Worm (Caenorhabditis elegans) whole organism, L4 larva: ENCODE results near the gene srx-4.

ENCODE experiments used
- D1046.2 ChIP-seq: fragments of 200-800 bp; sonication (Bioruptor generic); IDR thresholded peaks from 2 replicates; pipeline ENCODE4 v1.3.6; 2022; ENCODE audit warnings: missing genetic modification characterization, missing compliant biosample characterization
- F49E8.2 ChIP-seq: sonication (generic microtip); optimal IDR thresholded peaks from 2 replicates; lab custom pipeline; 2016; ENCODE audit warnings: missing compliant biosample characterization, mild to moderate bottlenecking, missing genetic modification characterization, borderline replicate concordance
- R02D3.7 ChIP-seq: fragments of 150-350 bp; sonication (generic microtip); optimal IDR thresholded peaks from 3 replicates; lab custom pipeline; 2014; ENCODE audit warnings: missing biosample characterization, missing genetic modification characterization
- T26A8.4 ChIP-seq: fragments of 200-800 bp; sonication (Bioruptor generic); IDR thresholded peaks from 2 replicates; pipeline ENCODE4 v1.3.6; 2022; ENCODE audit warnings: missing genetic modification characterization, missing compliant biosample characterization
- ZK546.5 ChIP-seq, 2 experiments: sonication (generic microtip); optimal IDR thresholded peaks; 2 replicates each; lab custom pipeline; 2017; ENCODE audit warnings: missing biosample characterization in 2 of 2, missing genetic modification characterization in 2 of 2
- aha-1 ChIP-seq: fragments of 150-350 bp; peaks from one replicate; lab custom pipeline; 2014; ENCODE audit warnings: missing biosample characterization, missing genetic modification characterization
- arid-1 ChIP-seq: fragments of 200-800 bp; sonication (Bioruptor generic); conservative IDR thresholded peaks from 2 replicates; pipeline ENCODE4 v1.3.6; 2022; ENCODE audit warnings: missing genetic modification reagents, missing genetic modification characterization, missing compliant biosample characterization
- ceh-20 ChIP-seq: fragments of 200-800 bp; sonication (Bioruptor generic); IDR thresholded peaks from 2 replicates; pipeline ENCODE4 v1.3.6; 2022; ENCODE audit warnings: missing genetic modification reagents, missing genetic modification characterization, missing compliant biosample characterization
- ceh-28 ChIP-seq: fragments of 150-350 bp; optimal IDR thresholded peaks from 2 replicates; lab custom pipeline; 2014; ENCODE audit warnings: missing biosample characterization, missing genetic modification reagents, missing genetic modification characterization
- daf-8 ChIP-seq: fragments of 200-800 bp; sonication (Bioruptor generic); IDR thresholded peaks from 2 replicates; pipeline ENCODE4 v1.3.6; 2022; ENCODE audit warnings: missing genetic modification characterization, missing compliant biosample characterization
- dmd-6 ChIP-seq: fragments of 200-800 bp; sonication (Bioruptor generic); IDR thresholded peaks from 2 replicates; pipeline ENCODE4 v1.3.6; 2022; ENCODE audit warnings: missing genetic modification reagents, missing genetic modification characterization, missing compliant biosample characterization
- dmd-9 ChIP-seq: fragments of 200-800 bp; sonication (Bioruptor generic); IDR thresholded peaks from 2 replicates; pipeline ENCODE4 v1.3.6; 2022; ENCODE audit warnings: missing genetic modification reagents, missing genetic modification characterization, missing compliant biosample characterization
- fkh-10 ChIP-seq: fragments of 150-350 bp; optimal IDR thresholded peaks from 2 replicates; lab custom pipeline; 2014; ENCODE audit warnings: missing biosample characterization, missing genetic modification reagents, missing genetic modification characterization
- fos-1 ChIP-seq: fragments of 150-350 bp; optimal IDR thresholded peaks from 2 replicates; lab custom pipeline; 2014; ENCODE audit warnings: missing biosample characterization, missing genetic modification characterization
- hif-1 ChIP-seq, 2 experiments: sonication (generic microtip); optimal IDR thresholded peaks; 2 replicates each; lab custom pipeline; 2016 to 2017; ENCODE audit warnings: missing compliant biosample characterization in 2 of 2, missing genetic modification characterization in 2 of 2, missing genetic modification reagents in 2 of 2, missing genotype in 2 of 2, mild to moderate bottlenecking in 1 of 2
- jun-1 ChIP-seq: fragments of 150-350 bp; optimal IDR thresholded peaks from 2 replicates; lab custom pipeline; 2014; ENCODE audit warnings: missing biosample characterization, missing genetic modification reagents, missing genetic modification characterization
- lim-7 ChIP-seq: fragments of 200-800 bp; sonication (Bioruptor generic); IDR thresholded peaks from 2 replicates; pipeline ENCODE4 v1.3.6; 2022; ENCODE audit warnings: missing genetic modification characterization, missing compliant biosample characterization
- lin-39 ChIP-seq: fragments of 150-350 bp; optimal IDR thresholded peaks from 2 replicates; lab custom pipeline; 2014; ENCODE audit warnings: missing biosample characterization, missing genetic modification reagents, missing genetic modification characterization
- lir-3 ChIP-seq: sonication (generic microtip); optimal IDR thresholded peaks from 2 replicates; lab custom pipeline; 2016; ENCODE audit warnings: mild to moderate bottlenecking, missing genetic modification characterization, missing compliant biosample characterization
- madf-5 ChIP-seq, 2 experiments: fragments of 200-800 bp; sonication (Bioruptor generic); IDR thresholded peaks; 2 replicates each; pipeline ENCODE4 v1.3.6; 2022; ENCODE audit warnings: missing compliant biosample characterization in 2 of 2, missing genetic modification characterization in 2 of 2
- madf-9 ChIP-seq: fragments of 200-800 bp; sonication (Bioruptor generic); conservative IDR thresholded peaks from 2 replicates; pipeline ENCODE4 v1.3.6; 2022; ENCODE audit warnings: missing genetic modification reagents, missing genetic modification characterization, missing compliant biosample characterization
- mdl-1 ChIP-seq, 2 experiments: fragments of 150-350 bp in 1 of 2; sonication (generic microtip) in 1 of 2; optimal IDR thresholded peaks; 2 replicates each; lab custom pipeline; 2014 to 2017; ENCODE audit warnings: missing biosample characterization in 2 of 2, missing genetic modification characterization in 2 of 2
- mdt-29 ChIP-seq: fragments of 200-800 bp; sonication (Bioruptor generic); IDR thresholded peaks from 2 replicates; pipeline ENCODE4 v1.3.6; 2022; ENCODE audit warnings: missing genetic modification reagents, missing genetic modification characterization, missing compliant biosample characterization
- mxl-2 ChIP-seq: fragments of 200-800 bp; sonication (Bioruptor generic); conservative IDR thresholded peaks from 2 replicates; pipeline ENCODE4 v1.3.6; 2022; ENCODE audit warnings: missing genetic modification reagents, missing genetic modification characterization, missing compliant biosample characterization
- nhr-102 ChIP-seq: sonication (generic microtip); optimal IDR thresholded peaks from 2 replicates; lab custom pipeline; 2016; ENCODE audit warnings: mild to moderate bottlenecking, missing genetic modification characterization, moderate library complexity, missing compliant biosample characterization
- nhr-111 ChIP-seq: fragments of 200-800 bp; sonication (Bioruptor generic); optimal IDR thresholded peaks from 2 replicates; lab custom pipeline; 2018; ENCODE audit warnings: mild to moderate bottlenecking, missing genetic modification characterization, missing compliant biosample characterization
- nhr-237 ChIP-seq: sonication (generic microtip); optimal IDR thresholded peaks from 2 replicates; lab custom pipeline; 2017; ENCODE audit warnings: missing biosample characterization, missing genetic modification characterization
- nhr-25 ChIP-seq: sonication (generic microtip); optimal IDR thresholded peaks from 2 replicates; lab custom pipeline; 2017; ENCODE audit warnings: missing genetic modification characterization, mild to moderate bottlenecking, missing compliant biosample characterization, antibody characterized with exemption, moderate library complexity, borderline replicate concordance; ENCODE audit not compliant: insufficient read depth
- nhr-28 ChIP-seq: fragments of 150-350 bp; optimal IDR thresholded peaks from 2 replicates; lab custom pipeline; 2014; ENCODE audit warnings: missing biosample characterization, missing genetic modification characterization
- nhr-76 ChIP-seq: fragments of 150-350 bp; optimal IDR thresholded peaks from 2 replicates; lab custom pipeline; 2014; ENCODE audit warnings: missing biosample characterization, missing genetic modification characterization
- nhr-77 ChIP-seq: fragments of 150-350 bp; optimal IDR thresholded peaks from 2 replicates; lab custom pipeline; 2014; ENCODE audit warnings: missing biosample characterization, missing genetic modification characterization
- php-3 ChIP-seq: fragments of 200-800 bp; sonication (Bioruptor generic); IDR thresholded peaks from 2 replicates; pipeline ENCODE4 v1.3.6; 2022; ENCODE audit warnings: missing genetic modification reagents, missing genetic modification characterization, missing compliant biosample characterization
- rbr-2 ChIP-seq: sonication (generic microtip); optimal IDR thresholded peaks from 2 replicates; lab custom pipeline; 2016; ENCODE audit warnings: missing genotype, missing genetic modification characterization, missing compliant biosample characterization
- set-16 ChIP-seq: fragments of 200-800 bp; sonication (Bioruptor generic); IDR thresholded peaks from 2 replicates; pipeline ENCODE4 v1.3.6; 2022; ENCODE audit warnings: missing genetic modification reagents, missing genetic modification characterization, missing compliant biosample characterization
- unc-39 ChIP-seq: sonication (generic microtip); optimal IDR thresholded peaks from 2 replicates; lab custom pipeline; 2017; ENCODE audit warnings: missing biosample characterization, missing genetic modification characterization
- unc-62 ChIP-seq, 3 experiments: fragments of 150-350 bp in 1 of 3; sonication (generic microtip); optimal IDR thresholded peaks in 2 of 3; peaks in 1 of 3; 1 replicate in 1 of 3; 2 replicates in 2 of 3; lab custom pipeline; 2014 to 2017; ENCODE audit warnings: missing biosample characterization in 3 of 3, missing genetic modification characterization in 3 of 3, missing genetic modification reagents in 3 of 3, missing genotype in 1 of 3
- zag-1 ChIP-seq: fragments of 150-350 bp; optimal IDR thresholded peaks from 2 replicates; lab custom pipeline; 2014; ENCODE audit warnings: missing biosample characterization, missing genetic modification characterization
- zip-2 ChIP-seq: fragments of 150-350 bp; optimal IDR thresholded peaks from 2 replicates; lab custom pipeline; 2014; ENCODE audit warnings: missing biosample characterization, missing genetic modification characterization

The srx-4 gene

DNA sequence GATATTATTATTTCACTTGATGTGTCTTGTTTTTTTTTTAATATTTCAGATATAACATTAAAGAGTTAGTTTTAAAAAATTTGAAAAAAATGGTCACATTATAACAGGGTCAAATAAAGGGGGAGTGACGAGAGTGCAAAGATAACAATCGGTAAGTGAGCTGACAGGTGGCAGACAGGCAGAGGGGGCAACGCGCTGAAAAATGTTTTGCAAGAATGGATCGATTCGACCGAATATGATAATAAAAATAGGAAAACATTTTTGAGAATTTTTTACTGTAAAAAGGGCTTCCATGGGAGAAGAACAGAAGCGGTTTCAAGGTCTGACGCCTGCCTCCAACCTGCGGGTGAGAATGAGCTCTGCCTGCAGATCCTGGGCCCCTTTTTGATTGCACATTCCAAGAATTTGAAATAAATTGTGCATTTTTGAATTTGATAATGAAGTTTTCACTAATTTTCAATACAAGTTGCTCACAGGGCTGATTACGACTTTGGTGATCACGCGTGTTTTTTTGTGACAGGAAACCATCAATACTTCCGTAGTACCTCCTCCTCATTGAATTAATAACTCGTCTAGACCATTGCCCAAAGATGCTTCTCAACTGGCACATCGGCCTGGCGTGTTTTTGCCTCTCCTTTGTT, 7.0 kb upstream of the srx-4 start, which contains the start of the genes ugt-29 and srx-5:
ugt-29 (minus strand) TSS at position 101 of the 641 bp plus-strand sequence.
srx-5 (plus strand) TSS at position 591 of the 641 bp plus-strand sequence.
- no peak for TF ChIP-seq ZK546.5 (tag; optimal IDR thresholded peaks at IDR 0.05; lab: Kevin White, UChicago)
- no peak for TF ChIP-seq dmd-9 (GFP tag; lab: Robert Waterston, UW)
- TF ChIP-seq dmd-6 = 0 out of 2 replicates have a peak, but pooled peaks have one; percentile 27
- TF ChIP-seq set-16 = no peak
- no peak for TF ChIP-seq rbr-2 (tag; lab: Kevin White, UChicago)
- no peak for TF ChIP-seq unc-62 (GFP tag; optimal IDR thresholded peaks at IDR 0.05 in 1 of 2; lab: Kevin White, UChicago)
- TF ChIP-seq unc-62 (tag; optimal IDR thresholded peaks at IDR 0.05; lab: Kevin White, UChicago) = no peak

DNA sequence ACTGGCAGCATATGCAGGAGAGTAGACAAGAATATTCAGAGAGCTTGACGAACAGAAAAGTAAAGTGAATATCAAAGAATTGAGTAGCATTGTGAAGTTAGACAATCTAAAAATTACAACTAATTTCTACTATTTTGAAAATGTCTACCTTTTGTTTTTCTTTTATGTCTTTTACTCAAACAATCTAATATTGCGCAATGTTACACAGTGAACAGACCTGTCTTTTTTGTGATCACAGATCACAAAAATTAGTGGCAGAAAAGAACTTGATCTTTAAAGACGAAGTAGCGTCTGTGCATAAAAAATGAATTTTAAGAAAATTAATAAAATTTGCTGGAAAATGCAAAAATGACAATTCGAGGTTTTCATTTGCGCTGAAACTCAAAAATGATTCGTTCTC, 6.5 kb upstream of the srx-4 start:
- peak; percentile 92 for TF ChIP-seq zip-2
- TF ChIP-seq nhr-76 (tag; lab: Kevin White, UChicago) = no peak
- TF ChIP-seq, all 104 proteins: peak for 1

- TF ChIP-seq unc-62 (GFP tag; optimal IDR thresholded peaks at IDR 0.05 in 1 of 2; lab: Kevin White, UChicago) (peak in 1 of 2 experiments; percentile 57), unc-62 (tag; optimal IDR thresholded peaks at IDR 0.05; lab: Kevin White, UChicago) (no peak), daf-8 (GFP tag; lab: Robert Waterston, UW) (no peak), fkh-10 (GFP tag; lab: Kevin White, UChicago) (no peak)
These were observed 3.3 kb upstream of the srx-4 start, which contains the start of gene srj-52 for ce11 chrV:695914-696313. srj-52 (minus strand) TSS chrV:696014.

ce11 chrV:694625-695024, 2.1 kb upstream of the srx-4 start, which contains the start of gene srj-53:
srj-53 (minus strand) TSS chrV:694725.
- TF ChIP-seq ceh-28 (no peak), hif-1 (tag; optimal IDR thresholded peaks at IDR 0.05; lab: Kevin White, UChicago) (no peak), lim-7 (GFP tag; lab: Robert Waterston, UW) (no peak), mdt-29 (GFP tag; lab: Robert Waterston, UW) (no peak)

DNA sequence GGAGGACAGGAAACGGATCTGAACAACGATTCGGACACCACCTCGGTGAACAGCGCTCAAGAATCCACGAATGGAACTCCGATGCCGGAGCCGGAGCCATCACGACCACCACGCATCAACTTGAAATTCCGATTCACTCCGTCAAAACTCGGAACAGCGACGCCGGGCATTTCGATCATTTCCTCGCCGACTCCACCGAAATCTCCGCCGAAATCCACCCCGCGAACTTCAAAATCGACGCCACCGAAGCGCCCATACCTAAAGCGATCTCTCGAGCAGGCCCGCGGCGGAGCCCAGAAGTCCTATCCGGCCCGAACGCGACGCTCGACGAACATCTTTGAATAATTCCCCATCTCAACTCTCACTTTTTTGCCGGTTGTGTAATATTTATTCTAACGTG, 3.0 kb downstream of the srx-4 start:
- TF ChIP-seq aha-1 (tag; lab: Kevin White, UChicago) (peak; percentile 72), set-16 (peak; percentile 87), lin-39 (no peak), lir-3 (no peak), php-3 (GFP tag; lab: Robert Waterston, UW) (0 out of 2 replicates have a peak, but pooled peaks have one; percentile 26), madf-5 (GFP tag; IDR thresholded peaks at IDR 0.05; lab: Robert Waterston, UW) (0 out of 4 replicates have a peak, but pooled peaks of 1 of the 2 experiments have one; percentile 24), lim-7 (GFP tag; lab: Robert Waterston, UW) (no peak)

- TF ChIP-seq unc-39 (tag; lab: Kevin White, UChicago) (no peak), madf-9 (GFP tag; lab: Robert Waterston, UW) (no peak), aha-1 (tag; lab: Kevin White, UChicago) (no peak), madf-5 (GFP tag; IDR thresholded peaks at IDR 0.05; lab: Robert Waterston, UW) (no peak), R02D3.7 (tag; lab: Kevin White, UChicago) (no peak), fkh-10 (GFP tag; lab: Kevin White, UChicago) (no peak), arid-1 (GFP tag; lab: Robert Waterston, UW) (no peak), nhr-25 (no peak), T26A8.4 (GFP tag; lab: Robert Waterston, UW) (no peak), nhr-237 (no peak), unc-62 (GFP tag; optimal IDR thresholded peaks at IDR 0.05 in 1 of 2; lab: Kevin White, UChicago) (no peak), unc-62 (tag; optimal IDR thresholded peaks at IDR 0.05; lab: Kevin White, UChicago) (no peak)
These were observed 5.2 kb downstream of the srx-4 start, which contains the start of gene H25P19.1 for ce11 chrV:687384-687783. H25P19.1 (plus strand) TSS chrV:687684.

- no peak for TF ChIP-seq mxl-2 (GFP tag; lab: Robert Waterston, UW)
- no peak for TF ChIP-seq nhr-111 (GFP tag; lab: Kevin White, UChicago)
- no peak for TF ChIP-seq nhr-102 (tag; lab: Kevin White, UChicago)
- TF ChIP-seq mdl-1 (tag; optimal IDR thresholded peaks at IDR 0.05; lab: Kevin White, UChicago) = no peak
- peak; percentile 63 for TF ChIP-seq nhr-77
- no peak for TF ChIP-seq F49E8.2 (tag; lab: Kevin White, UChicago)
- no peak for TF ChIP-seq dmd-6
- TF ChIP-seq jun-1 (tag; lab: Kevin White, UChicago) = no peak
- TF ChIP-seq zag-1 = no peak
- no peak for TF ChIP-seq lim-7 (GFP tag; lab: Robert Waterston, UW)
- TF ChIP-seq lir-3 = no peak
- peak; percentile 63 for TF ChIP-seq nhr-28
- no peak for TF ChIP-seq fos-1
- TF ChIP-seq D1046.2 (GFP tag; lab: Robert Waterston, UW) = no peak
- no peak for TF ChIP-seq ceh-20 (GFP tag; lab: Robert Waterston, UW)
These were observed 8.7 kb downstream of the srx-4 start, which contains the start of gene F31F4.1 for ce11 chrV:683858-684257. F31F4.1 (plus strand) TSS chrV:684060.
